Fruit fly (Drosophila melanogaster) whole organism, prepupa: ENCODE results near the gene Glut3.

Source experiments
- Met ChIP-seq: fragments of 200-800 bp; sonication (Bioruptor generic); optimal IDR thresholded peaks from 3 replicates; lab custom pipeline; 2016; ENCODE audit warnings: missing biosample characterization, missing genetic modification characterization
- Sox102F ChIP-seq: fragments of 200-800 bp; sonication (Bioruptor generic); optimal IDR thresholded peaks from 2 replicates; lab custom pipeline; 2016; ENCODE audit warnings: missing biosample characterization, mild to moderate bottlenecking, missing genetic modification characterization
- Sox14 ChIP-seq: fragments of 200-800 bp; sonication (Bioruptor generic); optimal IDR thresholded peaks from 3 replicates; lab custom pipeline; 2016; ENCODE audit warnings: missing biosample characterization, missing genetic modification characterization
- Sox15 ChIP-seq: fragments of 200-800 bp; sonication (Bioruptor generic); optimal IDR thresholded peaks from 3 replicates; lab custom pipeline; 2016; ENCODE audit warnings: missing biosample characterization, missing genetic modification characterization
- dsx ChIP-seq: fragments of 200-800 bp; optimal IDR thresholded peaks from 3 replicates; lab custom pipeline; 2019; ENCODE audit warnings: missing biosample characterization, mild to moderate bottlenecking, missing genetic modification characterization, moderate library complexity; ENCODE audit not compliant: poor library complexity, severe bottlenecking

- TF ChIP-seq Sox15 (GFP tag; lab: Kevin White, UChicago) (no peak), dsx (GFP tag; lab: Kevin White, UChicago) (no peak), Sox14 (GFP tag; lab: Kevin White, UChicago) (no peak), Sox102F (no peak), Met (no peak)
Observed at dm6 chr3R:16829158-16829557, 41.0 kb downstream of the Glut3 start.
